Worm (Caenorhabditis elegans) whole organism, late embryonic: ENCODE results near the gene C36C5.12.
A peak's percentile ranks its signal among the peaks of the same experiment; 100 is the strongest.

Experiments used
- C08G9.2 ChIP-seq: sonication (generic microtip); optimal IDR thresholded peaks from 2 replicates; lab custom pipeline; 2016; ENCODE audit warnings: mild to moderate bottlenecking, missing genetic modification characterization, moderate library complexity, missing compliant biosample characterization
- K02D7.2 ChIP-seq: sonication (generic microtip); optimal IDR thresholded peaks from 2 replicates; lab custom pipeline; 2017; ENCODE audit warnings: mild to moderate bottlenecking, missing genetic modification characterization, missing compliant biosample characterization
- ceh-18 ChIP-seq: sonication (generic microtip); optimal IDR thresholded peaks from 2 replicates; lab custom pipeline; 2016; ENCODE audit warnings: missing genetic modification characterization, missing compliant biosample characterization
- ceh-19 ChIP-seq: fragments of 200-800 bp; sonication (Bioruptor generic); optimal IDR thresholded peaks from 2 replicates; lab custom pipeline; 2018; ENCODE audit warnings: mild to moderate bottlenecking, missing genetic modification characterization, missing compliant biosample characterization
- ceh-30 ChIP-seq: fragments of 150-350 bp; optimal IDR thresholded peaks from 2 replicates; lab custom pipeline; 2014; ENCODE audit warnings: missing biosample characterization, missing genetic modification characterization
- ceh-31 ChIP-seq: sonication (generic microtip); optimal IDR thresholded peaks from 2 replicates; lab custom pipeline; 2016; ENCODE audit warnings: missing genetic modification characterization, missing compliant biosample characterization
- ceh-45 ChIP-seq: fragments of 200-800 bp; sonication (Bioruptor generic); IDR thresholded peaks from 2 replicates; pipeline ENCODE4 v1.3.6; 2022; ENCODE audit warnings: missing genetic modification reagents, missing genetic modification characterization, missing compliant biosample characterization
- ceh-48 ChIP-seq: sonication (generic microtip); optimal IDR thresholded peaks from 2 replicates; lab custom pipeline; 2016; ENCODE audit warnings: missing genetic modification characterization, inconsistent platforms, missing compliant biosample characterization
- dve-1 ChIP-seq: sonication (generic microtip); optimal IDR thresholded peaks from 2 replicates; lab custom pipeline; 2017; ENCODE audit warnings: antibody characterized with exemption, mild to moderate bottlenecking, missing genetic modification characterization, missing compliant biosample characterization
- elt-2 ChIP-seq: sonication (generic microtip); optimal IDR thresholded peaks from 2 replicates; lab custom pipeline; 2016; ENCODE audit warnings: missing genetic modification reagents, missing genetic modification characterization, missing compliant biosample characterization
- ets-4 ChIP-seq: sonication (generic microtip); optimal IDR thresholded peaks from 2 replicates; lab custom pipeline; 2016; ENCODE audit warnings: missing genetic modification characterization, missing compliant biosample characterization
- fax-1 ChIP-seq: sonication (generic microtip); optimal IDR thresholded peaks from 2 replicates; lab custom pipeline; 2016; ENCODE audit warnings: missing genotype, missing genetic modification characterization, missing compliant biosample characterization
- fkh-6 ChIP-seq: sonication (generic microtip); optimal IDR thresholded peaks from 2 replicates; lab custom pipeline; 2016; ENCODE audit warnings: missing genetic modification characterization, missing compliant biosample characterization
- gmeb-2 ChIP-seq: sonication (generic microtip); optimal IDR thresholded peaks from 2 replicates; lab custom pipeline; 2016; ENCODE audit warnings: missing genetic modification characterization, inconsistent platforms, missing compliant biosample characterization
- hlh-15 ChIP-seq: sonication (generic microtip); optimal IDR thresholded peaks from 2 replicates; lab custom pipeline; 2016; ENCODE audit warnings: missing genetic modification characterization, missing compliant biosample characterization
- hlh-30 ChIP-seq: sonication (generic microtip); optimal IDR thresholded peaks from 2 replicates; lab custom pipeline; 2017; ENCODE audit warnings: antibody characterized with exemption, missing genetic modification characterization, missing compliant biosample characterization; ENCODE audit not compliant: insufficient read depth
- hlh-6 ChIP-seq: sonication (generic microtip); optimal IDR thresholded peaks from 2 replicates; lab custom pipeline; 2016; ENCODE audit warnings: missing genotype, missing genetic modification characterization, missing compliant biosample characterization
- lim-6 ChIP-seq: sonication (generic microtip); optimal IDR thresholded peaks from 2 replicates; lab custom pipeline; 2016; ENCODE audit warnings: missing genetic modification characterization, missing compliant biosample characterization
- mec-3 ChIP-seq: sonication (generic microtip); optimal IDR thresholded peaks from 2 replicates; lab custom pipeline; 2016; ENCODE audit warnings: borderline replicate concordance, missing genetic modification characterization, missing compliant biosample characterization
- nhr-11 ChIP-seq: fragments of 150-350 bp; optimal IDR thresholded peaks from 2 replicates; lab custom pipeline; 2014; ENCODE audit warnings: missing biosample characterization, missing genetic modification characterization
- nhr-232 ChIP-seq: sonication (generic microtip); optimal IDR thresholded peaks from 2 replicates; lab custom pipeline; 2016; ENCODE audit warnings: missing genetic modification characterization, missing compliant biosample characterization
- odd-2 ChIP-seq: sonication (generic microtip); optimal IDR thresholded peaks from 2 replicates; lab custom pipeline; 2017; ENCODE audit warnings: antibody characterized with exemption, mild to moderate bottlenecking, missing genetic modification characterization, missing compliant biosample characterization
- pat-9 ChIP-seq: fragments of 200-800 bp; sonication (Bioruptor generic); optimal IDR thresholded peaks from 2 replicates; lab custom pipeline; 2018; ENCODE audit warnings: mild to moderate bottlenecking, missing genetic modification characterization, moderate library complexity, missing compliant biosample characterization
- pax-1 ChIP-seq: fragments of 150-350 bp; optimal IDR thresholded peaks from 2 replicates; lab custom pipeline; 2014; ENCODE audit warnings: missing biosample characterization, missing genetic modification characterization
- pha-2 ChIP-seq: sonication (generic microtip); optimal IDR thresholded peaks from 2 replicates; lab custom pipeline; 2017; ENCODE audit warnings: mild to moderate bottlenecking, missing genetic modification characterization, missing compliant biosample characterization
- pha-4 ChIP-seq: fragments of 150-350 bp; optimal IDR thresholded peaks from 2 replicates; lab custom pipeline; 2018; ENCODE audit warnings: missing biosample characterization, missing genetic modification reagents, missing genetic modification characterization
- sdc-2 ChIP-seq: sonication (generic microtip); optimal IDR thresholded peaks from 2 replicates; lab custom pipeline; 2016; ENCODE audit warnings: missing genotype, missing genetic modification characterization, missing compliant biosample characterization
- sox-2 ChIP-seq: fragments of 200-800 bp; sonication (Bioruptor generic); IDR thresholded peaks from 2 replicates; pipeline ENCODE4 v1.3.6; 2022; ENCODE audit warnings: missing genetic modification reagents, missing genetic modification characterization, missing compliant biosample characterization
- tbx-2 ChIP-seq: sonication (generic microtip); optimal IDR thresholded peaks from 2 replicates; lab custom pipeline; 2016; ENCODE audit warnings: missing genetic modification characterization, missing compliant biosample characterization
- ttx-3 ChIP-seq: sonication (generic microtip); optimal IDR thresholded peaks from 2 replicates; lab custom pipeline; 2016; ENCODE audit warnings: missing genetic modification reagents, missing genetic modification characterization, missing compliant biosample characterization
- unc-42 ChIP-seq: sonication (generic microtip); optimal IDR thresholded peaks from 2 replicates; lab custom pipeline; 2016; ENCODE audit warnings: missing genotype, missing genetic modification characterization, missing compliant biosample characterization
- unc-86 ChIP-seq: sonication (generic microtip); optimal IDR thresholded peaks from 2 replicates; lab custom pipeline; 2016; ENCODE audit warnings: missing genetic modification characterization, missing compliant biosample characterization
- zip-5 ChIP-seq: sonication (generic microtip); optimal IDR thresholded peaks from 2 replicates; lab custom pipeline; 2016; ENCODE audit warnings: missing genetic modification characterization, missing compliant biosample characterization

The C36C5.12 gene

DNA sequence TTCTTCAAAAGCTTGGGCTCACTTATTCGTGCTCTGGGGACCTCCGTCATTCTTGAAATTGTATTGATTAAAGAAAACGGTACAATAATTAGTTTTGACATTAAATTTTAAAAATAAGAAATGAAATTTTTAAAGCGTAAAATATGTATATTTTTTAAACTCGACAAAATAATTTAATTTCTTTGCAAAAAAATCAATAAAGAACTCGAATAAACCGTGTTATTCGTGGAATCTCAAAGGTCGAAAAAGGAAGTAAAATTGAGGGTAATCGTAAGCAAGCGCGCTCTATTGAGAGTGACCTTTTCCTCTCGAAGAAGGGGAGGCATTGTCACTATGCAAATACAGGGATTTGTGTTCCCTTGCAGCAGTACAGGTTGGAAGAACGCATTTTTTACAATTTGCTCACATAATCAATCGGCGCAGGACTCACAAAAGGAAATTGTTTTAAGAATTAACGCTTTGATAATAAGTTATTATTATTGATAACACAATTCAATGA lies 35.8 kb upstream of the C36C5.12 start, which contains the start of gene Y73C8B.2:
Gene Y73C8B.2, minus strand, starts transcription at position 51 of the 499 bp plus-strand sequence.
- no peak for TF ChIP-seq zip-5 (tag; lab: Kevin White, UChicago)
- TF ChIP-seq pat-9 (tag; lab: Kevin White, UChicago) = no peak
- TF ChIP-seq unc-86 (tag; lab: Kevin White, UChicago) = no peak
- TF ChIP-seq hlh-6 = no peak
- no peak for TF ChIP-seq hlh-30 (tag; lab: Kevin White, UChicago)
- no peak for TF ChIP-seq fkh-6 (tag; lab: Kevin White, UChicago)
- no peak for TF ChIP-seq sdc-2 (tag; lab: Kevin White, UChicago)
- no peak for TF ChIP-seq tbx-2 (tag; lab: Kevin White, UChicago)
- no peak for TF ChIP-seq gmeb-2 (tag; lab: Kevin White, UChicago)
- no peak for TF ChIP-seq nhr-232 (tag; lab: Kevin White, UChicago)
- no peak for TF ChIP-seq mec-3
- TF ChIP-seq ceh-48 (tag; lab: Kevin White, UChicago) = no peak
- no peak for TF ChIP-seq ceh-18 (tag; lab: Kevin White, UChicago)
- TF ChIP-seq pha-4 (tag; lab: Kevin White, UChicago) = no peak

DNA sequence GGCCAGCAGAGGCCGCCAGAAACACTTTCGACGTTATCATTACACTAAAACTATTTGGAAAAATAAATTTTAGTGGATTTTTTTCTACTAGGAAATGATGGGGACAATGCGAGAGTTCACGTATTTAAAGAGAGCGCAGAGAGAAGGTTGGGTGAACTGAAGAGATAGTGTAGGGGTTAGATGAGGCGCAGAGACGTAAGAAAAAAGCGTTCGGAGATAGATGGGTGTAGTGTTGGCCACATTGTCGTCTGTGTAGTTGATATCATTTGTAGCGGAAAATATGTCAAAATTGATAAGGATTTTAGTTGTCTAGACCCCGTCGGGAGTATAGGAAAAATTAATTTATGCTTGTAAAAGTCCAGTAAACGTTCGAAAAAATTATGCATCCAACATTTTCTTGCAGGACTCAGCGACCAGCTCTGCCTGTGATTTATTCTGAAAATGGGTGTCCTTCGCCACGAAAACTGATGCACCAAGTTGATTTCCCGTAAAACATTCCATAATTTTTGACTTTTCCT lies 34.0 kb upstream of the C36C5.12 start, which contains the start of the genes Y73C8B.3 and Y73C8B.9:
Gene Y73C8B.3, minus strand, starts transcription at position 147 of the 518 bp plus-strand sequence.
Gene Y73C8B.9, plus strand, starts transcription at position 468 of the 518 bp plus-strand sequence.
- TF ChIP-seq ets-4 (tag; lab: Kevin White, UChicago) = no peak
- TF ChIP-seq ttx-3 = no peak
- TF ChIP-seq elt-2 (tag; lab: Kevin White, UChicago) = peak; percentile 74
- no peak for TF ChIP-seq sdc-2 (tag; lab: Kevin White, UChicago)
- peak; percentile 90 for TF ChIP-seq ceh-30 (tag; lab: Kevin White, UChicago)
- TF ChIP-seq unc-86 (tag; lab: Kevin White, UChicago) = no peak
- no peak for TF ChIP-seq pax-1 (tag; lab: Kevin White, UChicago)
- TF ChIP-seq ceh-45 (GFP tag; lab: Robert Waterston, UW) = no peak
- TF ChIP-seq pha-2 = no peak
- no peak for TF ChIP-seq C08G9.2

DNA sequence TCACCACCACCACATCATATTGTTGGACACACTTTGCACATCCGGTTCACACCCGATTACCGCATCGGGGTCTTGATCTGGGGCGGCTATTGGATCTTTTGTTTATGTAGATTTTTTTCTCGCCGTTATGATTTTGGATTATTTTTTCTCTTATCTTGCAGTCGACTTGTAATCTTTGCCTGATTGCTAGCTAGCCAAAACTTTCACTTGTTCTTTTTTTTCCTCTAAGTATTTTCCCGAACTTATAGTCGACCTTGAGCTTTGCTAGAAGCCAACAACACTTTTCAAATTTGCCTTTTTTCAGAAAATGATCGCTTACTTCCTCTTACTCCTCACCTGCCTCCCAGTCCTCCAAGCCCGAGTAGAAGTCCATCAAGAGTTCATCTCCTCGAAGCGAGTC lies 28.9 kb upstream of the C36C5.12 start, which contains the start of gene lag-2:
Gene lag-2, plus strand, starts transcription at position 301 of the 400 bp plus-strand sequence.
- TF ChIP-seq zip-5 (tag; lab: Kevin White, UChicago) (no peak), nhr-11 (no peak), hlh-30 (tag; lab: Kevin White, UChicago) (no peak), ceh-45 (GFP tag; lab: Robert Waterston, UW) (no peak), ceh-19 (GFP tag; lab: Kevin White, UChicago) (no peak), dve-1 (tag; lab: Kevin White, UChicago) (no peak)

DNA sequence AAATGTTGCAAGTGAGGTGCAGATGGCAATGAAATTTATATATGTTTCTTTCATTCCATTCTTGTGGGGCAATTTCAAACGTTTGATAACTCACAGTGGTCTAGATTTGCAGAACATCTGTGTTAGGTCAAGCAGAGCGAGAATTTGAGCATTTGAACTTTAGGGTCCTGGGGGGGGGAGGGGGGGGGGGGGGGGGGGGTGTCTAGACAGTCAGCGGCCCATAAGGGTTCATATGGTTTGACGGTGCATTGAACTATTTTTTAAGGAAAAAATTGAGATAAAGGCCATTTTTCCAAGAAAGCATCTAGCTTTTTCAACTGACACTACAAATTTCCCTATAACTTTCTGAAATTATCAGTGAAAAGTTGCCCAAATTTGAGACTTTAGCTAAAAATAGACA lies 26.7 kb upstream of the C36C5.12 start:
- TF ChIP-seq zip-5 (tag; lab: Kevin White, UChicago) = no peak
- no peak for TF ChIP-seq sox-2 (GFP tag; lab: Robert Waterston, UW)
- TF ChIP-seq pax-1 (tag; lab: Kevin White, UChicago) = no peak
- no peak for TF ChIP-seq nhr-11
- no peak for TF ChIP-seq dve-1 (tag; lab: Kevin White, UChicago)
- TF ChIP-seq odd-2 (tag; lab: Kevin White, UChicago) = no peak
- TF ChIP-seq ceh-45 (GFP tag; lab: Robert Waterston, UW) = no peak
- TF ChIP-seq pha-4 (tag; lab: Kevin White, UChicago) = no peak
- no peak for TF ChIP-seq unc-86 (tag; lab: Kevin White, UChicago)
- no peak for TF ChIP-seq unc-42 (tag; lab: Kevin White, UChicago)
- TF ChIP-seq hlh-15 = no peak
- no peak for TF ChIP-seq K02D7.2 (tag; lab: Kevin White, UChicago)
- TF ChIP-seq tbx-2 (tag; lab: Kevin White, UChicago) = no peak
- no peak for TF ChIP-seq lim-6

DNA sequence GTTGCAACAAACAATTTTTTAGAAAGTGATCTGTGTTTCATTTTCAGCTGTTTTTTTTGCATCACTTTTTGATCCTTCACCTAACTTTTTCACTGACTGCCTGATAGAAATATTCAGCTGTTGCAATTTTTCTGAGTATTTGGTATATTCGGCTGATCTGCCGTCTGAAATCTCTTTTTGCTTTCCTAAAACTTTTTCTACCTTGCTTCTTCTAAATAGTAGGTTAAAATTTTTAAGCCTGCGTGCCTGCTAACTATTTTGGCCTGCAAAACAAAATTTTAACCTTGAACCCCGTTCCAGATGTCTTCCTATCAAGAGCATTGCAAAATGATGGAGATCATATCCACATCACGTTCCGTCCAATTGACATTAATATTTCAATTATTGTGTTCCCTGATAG lies 17.0 kb upstream of the C36C5.12 start, which contains the start of gene srab-8:
Gene srab-8, plus strand, starts transcription at position 301 of the 400 bp plus-strand sequence.
- TF ChIP-seq fax-1 = no peak
- no peak for TF ChIP-seq ceh-31
